Fruit fly (Drosophila melanogaster): Measurements from ENCODE around the gene CG8072.
A peak's percentile ranks its signal among the peaks of the same experiment; 100 is the strongest.

The CG8072 gene

dm6 chr3L:10201655-10202054, 50.0 kb downstream of the CG8072 start, which contains the start of gene ect (continued):
- TF ChIP-seq CG2120 (GFP tag; optimal IDR thresholded peaks at IDR 0.05) (no peak), vvl (GFP tag; IDR thresholded peaks at IDR 0.05) (peak; percentile 67), slbo (GFP tag; IDR thresholded peaks at IDR 0.05) (0 out of 2 replicates have a peak, but pooled peaks have one; percentile 22), Dip2 (GFP tag; IDR thresholded peaks at IDR 0.05) (no peak), Deaf1 (tag; optimal IDR thresholded peaks at IDR 0.05) (peak; percentile 91), CG8388 (GFP tag; optimal IDR thresholded peaks at IDR 0.05) (no peak), CG10979 (tag; optimal IDR thresholded peaks at IDR 0.05) (no peak), CG15011 (GFP tag; optimal IDR thresholded peaks at IDR 0.05) (no peak), phol (tag; optimal IDR thresholded peaks at IDR 0.05) (no peak), CG4404 (GFP tag; IDR thresholded peaks at IDR 0.05) (no peak), Myb (GFP tag; optimal IDR thresholded peaks at IDR 0.05) (no peak), Oaz (GFP tag; IDR thresholded peaks at IDR 0.05) (no peak), Jarid2 (GFP tag; optimal IDR thresholded peaks at IDR 0.05) (peak; percentile 40), chinmo (GFP tag; IDR thresholded peaks at IDR 0.05; ENCODE audit: partially characterized antibody) (0 out of 4 replicates have a peak, but pooled peaks have one; percentile 66), CG4424 (GFP tag; optimal IDR thresholded peaks at IDR 0.05) (no peak), Dll (GFP tag; IDR thresholded peaks at IDR 0.05; ENCODE audit: partially characterized antibody) (no peak), fru (optimal IDR thresholded peaks at IDR 0.05) (no peak), Sox102F (GFP tag; optimal IDR thresholded peaks at IDR 0.05) (no peak)
